Fruit fly (Drosophila melanogaster): Measurements from ENCODE around the gene Grip71.

The Grip71 gene

DNA sequence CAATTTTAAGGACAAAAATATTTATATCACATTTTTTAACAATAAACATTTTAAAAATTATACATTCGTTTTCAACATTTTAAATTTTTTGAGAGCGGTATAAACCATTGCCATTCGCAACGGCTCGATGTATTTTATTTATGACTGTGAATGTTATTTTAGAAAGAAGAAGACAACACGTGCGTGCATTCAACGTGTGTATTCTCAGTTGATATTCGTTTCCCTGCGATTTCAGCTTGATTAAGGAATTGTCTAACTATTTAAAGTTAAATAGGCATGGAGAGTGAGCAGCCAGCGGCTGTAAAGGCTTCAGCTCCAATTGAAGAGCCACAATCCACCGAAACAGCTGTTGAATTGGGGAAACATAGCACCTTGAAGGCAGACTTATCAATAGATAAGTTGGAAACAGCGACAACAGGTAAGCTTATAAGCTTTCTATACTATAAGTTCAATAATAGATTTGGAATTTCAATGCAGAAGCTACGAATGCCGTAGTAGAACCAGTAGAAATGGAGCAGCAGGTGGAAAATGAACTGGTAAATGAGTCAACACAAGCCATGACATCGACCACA is 10.0 kb upstream of the Grip71 start, which contains the start of gene CG10341 (continued):
- peak; percentile 16 for TF ChIP-seq Ets97D (GFP tag; optimal IDR thresholded peaks at IDR 0.05)
- peak; percentile 8 for TF ChIP-seq CG10267 (tag; optimal IDR thresholded peaks at IDR 0.05)
- TF ChIP-seq CG17385 (GFP tag; optimal IDR thresholded peaks at IDR 0.05), result peak; percentile 98
- no peak for TF ChIP-seq pb (GFP tag; optimal IDR thresholded peaks at IDR 0.05)
- TF ChIP-seq CG17829 (tag; optimal IDR thresholded peaks at IDR 0.05), result peak; percentile 16
- no peak for TF ChIP-seq hth (optimal IDR thresholded peaks at IDR 0.05)
- peak; percentile 86 for TF ChIP-seq Dp (GFP tag; optimal IDR thresholded peaks at IDR 0.05)
- peak; percentile 7 for TF ChIP-seq CG1603 (tag; optimal IDR thresholded peaks at IDR 0.05)
- TF ChIP-seq CG34422 (GFP tag; IDR thresholded peaks at IDR 0.05), result peak; percentile 57; the same call in 1 of the 3 replicates
- TF ChIP-seq MESR4 (GFP tag; optimal IDR thresholded peaks at IDR 0.05), result peak; percentile 83
- TF ChIP-seq grn (GFP tag; optimal IDR thresholded peaks at IDR 0.05), result no peak

DNA sequence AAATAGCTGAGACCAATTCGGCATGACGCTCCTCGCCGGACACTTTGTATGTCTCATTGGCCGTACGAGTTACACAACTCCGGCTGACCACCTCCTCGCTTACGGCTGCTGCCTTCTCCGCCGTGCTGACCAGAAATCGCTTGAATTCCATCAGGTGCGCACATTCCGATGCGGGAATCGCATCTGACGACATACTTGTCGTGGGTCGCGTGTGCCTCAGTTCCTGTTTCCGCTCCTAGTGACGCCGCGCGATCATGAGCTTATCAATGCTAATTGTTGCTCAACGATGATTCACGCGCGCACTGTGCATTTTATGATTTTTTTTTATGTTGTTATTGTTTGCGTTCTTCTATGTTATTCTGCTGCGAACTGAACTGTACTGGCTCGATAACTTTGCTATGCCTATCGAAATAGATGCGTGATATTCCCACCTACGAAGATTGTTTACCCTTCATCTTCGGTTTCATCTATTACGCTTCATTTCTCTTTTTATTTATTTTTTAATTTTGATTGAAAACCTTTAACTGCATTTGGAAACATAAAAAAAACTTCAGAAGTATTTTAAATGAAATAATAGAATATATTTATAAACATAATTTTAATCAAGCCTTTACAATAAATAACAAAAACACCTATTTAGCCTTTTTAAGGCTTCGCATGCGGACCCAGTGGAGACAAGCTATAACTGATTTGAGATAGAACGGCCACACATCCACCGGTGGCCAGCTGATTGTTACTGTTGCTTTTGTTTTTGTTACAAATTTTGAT is 5.7 kb upstream of the Grip71 start, which contains the start of the genes CG10376 and CG10343:
TSS of gene CG10376 (minus strand) at position 385 of the 768 bp plus-strand sequence.
TSS of gene CG10343 (plus strand) at position 753 of the 768 bp plus-strand sequence.
- TF ChIP-seq BtbVII (GFP tag; optimal IDR thresholded peaks at IDR 0.05) (peak; percentile 68), CG12155 (GFP tag; optimal IDR thresholded peaks at IDR 0.05) (peak; percentile 83), BEAF-32 (GFP tag; optimal IDR thresholded peaks at IDR 0.05) (peak; percentile 49), gem (tag; optimal IDR thresholded peaks at IDR 0.05) (peak; percentile 97), CG12659 (GFP tag; optimal IDR thresholded peaks at IDR 0.05) (peak; percentile 94), Nf-YB (GFP tag; optimal IDR thresholded peaks at IDR 0.05) (peak; percentile 74), CG2678 (tag; optimal IDR thresholded peaks at IDR 0.05) (peak; percentile 94), Nf-YC (tag; optimal IDR thresholded peaks at IDR 0.05) (peak; percentile 89), Scr (GFP tag; IDR thresholded peaks at IDR 0.05; ENCODE audit: partially characterized antibody) (0 out of 2 replicates have a peak, but pooled peaks have one; percentile 16), CG8765 (GFP tag; IDR thresholded peaks at IDR 0.05) (peak; percentile 85), CG17385 (GFP tag; optimal IDR thresholded peaks at IDR 0.05) (peak; percentile 79), CG11560 (tag; IDR thresholded peaks at IDR 0.05) (peak; percentile 82), Mrtf (GFP tag; IDR thresholded peaks at IDR 0.05) (peak; percentile 81), CG11247 (GFP tag; IDR thresholded peaks at IDR 0.05) (peak; percentile 79), CG31365 (tag; optimal IDR thresholded peaks at IDR 0.05) (no peak), MTF-1 (GFP tag; optimal IDR thresholded peaks at IDR 0.05; ENCODE audit: borderline replicate concordance) (no peak), CG43689 (GFP tag; IDR thresholded peaks at IDR 0.05) (peak; percentile 54; the same call in 1 of the 2 replicates), CG34422 (GFP tag; IDR thresholded peaks at IDR 0.05) (peak; percentile 78; the same call in 2 of the 3 replicates), Chrac-16 (GFP tag; optimal IDR thresholded peaks at IDR 0.05) (peak; percentile 88), gsb (GFP tag; IDR thresholded peaks at IDR 0.05) (peak; percentile 44; the same call in 1 of the 2 replicates), Tbp (GFP tag; optimal IDR thresholded peaks at IDR 0.05) (no peak), zfh1 (GFP tag; IDR thresholded peaks at IDR 0.05) (peak; percentile 76), Sry-δ (GFP tag; optimal IDR thresholded peaks at IDR 0.05) (peak; percentile 19), CG7372 (GFP tag; IDR thresholded peaks at IDR 0.05) (peak; percentile 84), bcd (GFP tag; optimal IDR thresholded peaks at IDR 0.05) (peak; percentile 89), CG4360 (GFP tag; IDR thresholded peaks at IDR 0.05) (no peak), CG14860 (GFP tag; IDR thresholded peaks at IDR 0.05; ENCODE audit: partially characterized antibody) (peak; percentile 58; the same call in 2 of the 3 replicates), Hmr (GFP tag; optimal IDR thresholded peaks at IDR 0.05) (peak; percentile 90), Kr (GFP tag; optimal IDR thresholded peaks at IDR 0.05) (peak; percentile 15), CTCF (GFP tag; optimal IDR thresholded peaks at IDR 0.05) (peak; percentile 24), CG17186 (GFP tag; optimal IDR thresholded peaks at IDR 0.05) (peak; percentile 37), CG14965 (GFP tag; optimal IDR thresholded peaks at IDR 0.05; ENCODE audit: borderline replicate concordance) (no peak), klu (GFP tag; IDR thresholded peaks at IDR 0.05) (peak; percentile 85; the same call in 1 of the 2 replicates), exex (tag; optimal IDR thresholded peaks at IDR 0.05) (peak; percentile 68), row (GFP tag; IDR thresholded peaks at IDR 0.05) (peak; percentile 97), Mes4 (GFP tag; optimal IDR thresholded peaks at IDR 0.05) (peak; percentile 3), Gsc (GFP tag; IDR thresholded peaks at IDR 0.05) (peak; percentile 48; the same call in 1 of the 2 replicates), knrl (GFP tag; IDR thresholded peaks at IDR 0.05; ENCODE audit: partially characterized antibody) (peak; percentile 39; the same call in 1 of the 3 replicates)
